Fruit fly (Drosophila melanogaster): ENCODE data around the gene shtd.

The shtd gene

dm6 chrX:15502864-15503263, 40.6 kb upstream of the shtd start:
- no peak for TF ChIP-seq CG8119 (GFP tag; IDR thresholded peaks at IDR 0.05)
- TF ChIP-seq CG8319 (GFP tag; optimal IDR thresholded peaks at IDR 0.05), result no peak
- no peak for TF ChIP-seq CG15336 (GFP tag; IDR thresholded peaks at IDR 0.05)
- TF ChIP-seq topi (GFP tag; optimal IDR thresholded peaks at IDR 0.05), result no peak
- TF ChIP-seq svp (GFP tag), result peak; percentile 63
- TF ChIP-seq fkh (GFP tag; optimal IDR thresholded peaks at IDR 0.05), result no peak

DNA sequence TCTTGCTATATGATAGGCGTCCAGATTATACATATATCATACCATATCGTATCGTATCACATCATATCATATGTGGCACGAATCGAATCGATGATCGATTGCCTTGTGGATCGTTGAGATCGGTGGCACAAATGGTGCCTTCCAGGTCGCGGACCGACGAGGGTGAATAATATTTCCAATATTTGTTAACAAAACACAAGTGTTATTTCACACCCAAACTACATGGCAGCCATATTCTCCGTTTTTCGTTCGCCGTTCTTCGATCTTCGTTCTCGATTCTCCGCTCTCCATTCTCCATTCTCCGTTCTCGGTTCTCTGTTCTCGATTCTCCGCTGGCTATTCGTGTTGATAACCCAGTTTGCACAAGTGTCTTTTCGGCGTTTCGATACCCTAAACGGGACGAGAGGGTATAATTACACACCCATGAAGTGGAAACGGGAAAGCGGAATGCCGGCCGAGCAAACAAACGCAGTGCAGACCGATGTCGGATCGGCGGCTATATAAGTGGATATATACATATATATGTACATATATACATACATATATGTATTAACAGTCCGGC, 39.5 kb upstream of the shtd start:
- TF ChIP-seq salr (GFP tag; optimal IDR thresholded peaks at IDR 0.05) (no peak), svp (GFP tag) (peak; percentile 76), vri (GFP tag; optimal IDR thresholded peaks at IDR 0.05) (peak; percentile 49), CG34406 (GFP tag; optimal IDR thresholded peaks at IDR 0.05) (no peak), fkh (GFP tag; optimal IDR thresholded peaks at IDR 0.05) (peak; percentile 49)

dm6 chrX:15499996-15500904, 38.0 kb upstream of the shtd start:
- TF ChIP-seq vri (GFP tag; optimal IDR thresholded peaks at IDR 0.05) (peak; percentile 77), Eip93F (GFP tag; optimal IDR thresholded peaks at IDR 0.05) (peak; percentile 41), svp (GFP tag) (peak; percentile 90), CG10631 (GFP tag; optimal IDR thresholded peaks at IDR 0.05) (no peak), spab (GFP tag; optimal IDR thresholded peaks at IDR 0.05) (no peak)

DNA sequence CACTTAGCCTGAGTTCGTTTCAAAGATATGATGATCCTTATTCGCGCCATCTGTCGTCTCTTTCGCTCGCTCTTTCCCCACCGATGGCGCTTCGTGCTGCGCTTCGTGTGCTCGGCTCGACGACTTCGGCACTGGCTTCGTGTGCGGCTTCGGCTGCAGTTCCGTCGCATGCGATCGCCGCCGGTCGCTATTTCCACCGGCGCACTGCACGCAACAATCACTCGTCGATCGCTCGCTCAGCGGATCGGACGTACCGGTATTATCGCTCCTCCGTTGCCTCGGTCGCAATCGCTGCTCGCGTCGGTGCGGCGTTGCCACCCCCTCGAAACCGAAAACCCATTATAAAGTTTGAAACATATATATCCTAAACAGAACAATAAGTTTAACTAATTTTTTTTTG, 36.5 kb upstream of the shtd start:
- TF ChIP-seq CG16779 (tag; optimal IDR thresholded peaks at IDR 0.05), result no peak
- TF ChIP-seq Gug (GFP tag; IDR thresholded peaks at IDR 0.05), result no peak
- TF ChIP-seq CG8319 (GFP tag; optimal IDR thresholded peaks at IDR 0.05), result no peak
- TF ChIP-seq CG8119 (GFP tag; IDR thresholded peaks at IDR 0.05), result 0 out of 3 replicates have a peak, but pooled peaks have one; percentile 14
- peak; percentile 4 for TF ChIP-seq CG31627 (GFP tag; optimal IDR thresholded peaks at IDR 0.05)
- peak in 1 of 2 experiments; percentile 27 for TF ChIP-seq salr (GFP tag; optimal IDR thresholded peaks at IDR 0.05)
- TF ChIP-seq CG15336 (GFP tag; IDR thresholded peaks at IDR 0.05), result no peak
- TF ChIP-seq CG11294 (GFP tag; IDR thresholded peaks at IDR 0.05), result no peak
- TF ChIP-seq achi (GFP tag; optimal IDR thresholded peaks at IDR 0.05), result peak; percentile 33
- TF ChIP-seq CG8632 (GFP tag; optimal IDR thresholded peaks at IDR 0.05), result no peak
- TF ChIP-seq Hr38 (GFP tag; optimal IDR thresholded peaks at IDR 0.05), result no peak
- TF ChIP-seq CG6163 (GFP tag; IDR thresholded peaks at IDR 0.05), result peak; percentile 67
- TF ChIP-seq Sox15 (GFP tag; optimal IDR thresholded peaks at IDR 0.05), result no peak
- peak; percentile 70 for TF ChIP-seq CG1621 (tag; optimal IDR thresholded peaks at IDR 0.05)
- no peak for TF ChIP-seq acj6 (GFP tag; optimal IDR thresholded peaks at IDR 0.05)
- no peak for TF ChIP-seq CG34406 (GFP tag; optimal IDR thresholded peaks at IDR 0.05)
- TF ChIP-seq Sox14 (GFP tag; optimal IDR thresholded peaks at IDR 0.05), result peak; percentile 20
- TF ChIP-seq Eip78C (GFP tag), result peak; percentile 72
- no peak for TF ChIP-seq CG11762 (GFP tag; optimal IDR thresholded peaks at IDR 0.05; ENCODE audit: insufficient read depth)
- no peak for TF ChIP-seq CG11902 (GFP tag; optimal IDR thresholded peaks at IDR 0.05)
- TF ChIP-seq lz (GFP tag; optimal IDR thresholded peaks at IDR 0.05), result peak; percentile 23
- no peak for TF ChIP-seq CG3032 (tag; optimal IDR thresholded peaks at IDR 0.05)
- peak; percentile 14 for TF ChIP-seq pdm3 (GFP tag; optimal IDR thresholded peaks at IDR 0.05)
- no peak for TF ChIP-seq OdsH (GFP tag; optimal IDR thresholded peaks at IDR 0.05)
- peak; percentile 60 to 75 for TF ChIP-seq ss (GFP tag; optimal IDR thresholded peaks at IDR 0.05)
- TF ChIP-seq dac (GFP tag; optimal IDR thresholded peaks at IDR 0.05), result no peak
- TF ChIP-seq CG7368 (GFP tag; optimal IDR thresholded peaks at IDR 0.05), result no peak
- TF ChIP-seq Hr39 (GFP tag; optimal IDR thresholded peaks at IDR 0.05), result no peak
- TF ChIP-seq spab (GFP tag; optimal IDR thresholded peaks at IDR 0.05), result no peak
- TF ChIP-seq CG32006 (GFP tag; optimal IDR thresholded peaks at IDR 0.05), result no peak
- TF ChIP-seq cyc (GFP tag; optimal IDR thresholded peaks at IDR 0.05), result no peak
- TF ChIP-seq fkh (GFP tag; optimal IDR thresholded peaks at IDR 0.05), result peak; percentile 35
- no peak for TF ChIP-seq CG6276 (GFP tag; optimal IDR thresholded peaks at IDR 0.05)
- no peak for TF ChIP-seq Ets21C (GFP tag; optimal IDR thresholded peaks at IDR 0.05)
- peak; percentile 12 for TF ChIP-seq Met (GFP tag; optimal IDR thresholded peaks at IDR 0.05)
- TF ChIP-seq dsx (GFP tag; optimal IDR thresholded peaks at IDR 0.05; ENCODE audit: poor library complexity, severe bottlenecking), result peak; percentile 48
- peak; percentile 58 for TF ChIP-seq vri (GFP tag; optimal IDR thresholded peaks at IDR 0.05)
- TF ChIP-seq Eip75B (GFP tag; optimal IDR thresholded peaks at IDR 0.05), result peak; percentile 35
